Worm (Caenorhabditis elegans): ENCODE data around the gene Y57G11C.8.
A peak's percentile ranks its signal among the peaks of the same experiment; 100 is the strongest.
"Not testable (repeated sequence)": the region's sequence is repeated elsewhere in the genome, so short reads cannot be mapped to it uniquely, and the experiment has no call there.

Y57G11C.8 gene

ce11 chrIV:14774454-14774853 lies 7.2 kb upstream of the Y57G11C.8 start, which contains the start of gene Y57G11C.51:
TSS of gene Y57G11C.51 (minus strand) at chrIV:14774554.
- TF ChIP-seq lin-13 (GFP tag; optimal IDR thresholded peaks at IDR 0.05); R02D3.7 (tag; optimal IDR thresholded peaks at IDR 0.05); dmd-4 (tag; optimal IDR thresholded peaks at IDR 0.05): not testable (repeated sequence)

ce11 chrIV:14782211-14782610 lies 574 bp downstream of the Y57G11C.8 start, which contains the start of gene Y57G11C.1130:
TSS of gene Y57G11C.1130 (plus strand) at chrIV:14782511.
- TF ChIP-seq ZK546.5 (tag; optimal IDR thresholded peaks at IDR 0.05) (no peak), sma-9 (GFP tag; optimal IDR thresholded peaks at IDR 0.05) (no peak), sma-9 (tag; optimal IDR thresholded peaks at IDR 0.05) (no peak), lin-13 (GFP tag; optimal IDR thresholded peaks at IDR 0.05) (no peak), mab-5 (tag; optimal IDR thresholded peaks at IDR 0.05) (no peak), unc-55 (GFP tag; optimal IDR thresholded peaks at IDR 0.05) (no peak), gmeb-1 (tag; optimal IDR thresholded peaks at IDR 0.05) (no peak), ceh-82 (tag; optimal IDR thresholded peaks at IDR 0.05) (no peak), F13H6.1 (tag; optimal IDR thresholded peaks at IDR 0.05) (no peak), nhr-11 (tag; optimal IDR thresholded peaks at IDR 0.05) (no peak), lin-39 (tag; optimal IDR thresholded peaks at IDR 0.05) (no peak), ztf-1 (GFP tag; conservative IDR thresholded peaks at IDR 0.05) (no peak), sma-3 (GFP tag; optimal IDR thresholded peaks at IDR 0.05) (no peak), lsy-2 (tag; optimal IDR thresholded peaks at IDR 0.05) (no peak), nhr-10 (tag; optimal IDR thresholded peaks at IDR 0.05) (no peak)

DNA sequence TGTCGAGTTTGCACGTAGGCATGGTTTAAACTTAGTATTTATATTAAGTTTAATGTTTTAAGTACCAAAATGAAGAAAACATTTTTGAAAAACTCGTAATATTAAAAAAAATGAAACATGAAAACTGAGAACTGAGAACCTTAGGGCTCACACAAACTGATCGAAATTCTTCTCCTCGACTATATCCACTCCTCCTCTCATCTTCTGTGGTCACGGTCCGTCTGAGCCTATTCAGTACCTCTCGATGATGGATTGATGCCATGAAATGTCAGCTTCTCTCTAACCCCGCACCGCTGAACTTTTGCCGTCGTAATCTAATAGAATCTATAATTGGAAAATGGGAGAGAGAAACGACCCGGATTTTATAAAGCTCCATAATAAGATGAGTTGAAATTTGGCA lies 2.8 kb downstream of the Y57G11C.8 start, which contains the start of gene nlp-56:
Gene nlp-56 (minus strand): TSS at position 257 of the 400 bp plus-strand sequence.
- no peak for TF ChIP-seq nhr-237 (tag; optimal IDR thresholded peaks at IDR 0.05)
- no peak for TF ChIP-seq elt-1 (tag; optimal IDR thresholded peaks at IDR 0.05)
- TF ChIP-seq lsy-2 (tag; optimal IDR thresholded peaks at IDR 0.05), result no peak
- TF ChIP-seq unc-62 (GFP tag; optimal IDR thresholded peaks at IDR 0.05), result no peak
- TF ChIP-seq nhr-77 (tag; optimal IDR thresholded peaks at IDR 0.05), result no peak
- TF ChIP-seq fos-1 (tag; optimal IDR thresholded peaks at IDR 0.05), result no peak
- TF ChIP-seq nhr-21 (tag; optimal IDR thresholded peaks at IDR 0.05), result no peak
- no peak for TF ChIP-seq skn-1 (tag; optimal IDR thresholded peaks at IDR 0.05)
- TF ChIP-seq blmp-1 (tag; optimal IDR thresholded peaks at IDR 0.05; ENCODE audit: insufficient read depth), result no peak
- TF ChIP-seq R02D3.7 (tag; optimal IDR thresholded peaks at IDR 0.05), result no peak
- TF ChIP-seq sem-4 (tag; optimal IDR thresholded peaks at IDR 0.05), result no peak
- TF ChIP-seq lin-11 (tag; optimal IDR thresholded peaks at IDR 0.05), result no peak
- no peak for TF ChIP-seq gmeb-1 (tag; optimal IDR thresholded peaks at IDR 0.05)
- no peak for TF ChIP-seq zag-1 (tag; optimal IDR thresholded peaks at IDR 0.05)

DNA sequence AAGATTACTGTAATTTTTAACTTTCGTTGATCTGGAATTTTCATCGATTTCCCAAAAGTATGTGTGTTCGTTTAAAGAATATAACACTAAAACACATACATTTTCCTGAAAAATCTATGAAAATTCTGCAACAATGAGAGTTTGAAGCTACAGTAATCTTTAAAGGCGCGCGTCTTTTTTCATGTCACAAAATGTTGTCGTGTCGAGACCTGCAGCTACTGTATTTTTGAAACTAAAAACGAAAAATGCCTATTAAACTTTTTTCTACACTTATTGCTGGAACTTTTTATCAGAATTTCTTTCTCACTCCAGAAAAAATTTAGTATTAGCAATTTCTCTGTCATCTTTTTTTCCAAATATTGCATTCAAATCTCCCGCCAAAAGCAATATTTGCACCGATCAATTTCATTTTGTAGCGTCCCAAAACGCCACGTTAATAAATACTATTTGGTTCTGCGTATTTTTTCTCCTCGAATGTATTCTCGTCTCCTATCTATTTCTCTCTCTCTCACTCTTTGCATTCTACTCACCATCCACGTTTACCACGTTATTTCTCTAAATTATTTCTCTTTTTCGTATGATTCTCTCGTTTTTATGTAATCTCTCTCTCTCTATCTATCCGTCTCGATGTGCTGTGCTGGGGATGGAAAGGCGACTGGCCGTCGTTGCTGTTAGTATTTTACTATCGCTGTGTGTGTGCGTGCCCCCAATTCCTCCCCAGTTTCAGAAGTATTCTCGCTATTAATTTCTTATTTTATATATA lies 4.9 kb downstream of the Y57G11C.8 start, which contains the start of gene melo-1:
Gene melo-1 (plus strand): TSS at position 658 of the 763 bp plus-strand sequence.
- TF ChIP-seq nhr-77 (tag; optimal IDR thresholded peaks at IDR 0.05) (no peak), F13H6.1 (tag; optimal IDR thresholded peaks at IDR 0.05) (peak; percentile 55), peb-1 (tag; optimal IDR thresholded peaks at IDR 0.05) (no peak), snpc-4 (tag; optimal IDR thresholded peaks at IDR 0.05) (no peak), unc-62 (GFP tag; optimal IDR thresholded peaks at IDR 0.05) (no peak), lin-39 (tag; optimal IDR thresholded peaks at IDR 0.05) (no peak), sma-3 (GFP tag; optimal IDR thresholded peaks at IDR 0.05) (peak; percentile 39), blmp-1 (tag; optimal IDR thresholded peaks at IDR 0.05; ENCODE audit: insufficient read depth) (no peak), zag-1 (tag; optimal IDR thresholded peaks at IDR 0.05) (no peak), ceh-82 (tag; optimal IDR thresholded peaks at IDR 0.05) (no peak), nhr-129 (tag; optimal IDR thresholded peaks at IDR 0.05) (peak; percentile 22), gmeb-1 (tag; optimal IDR thresholded peaks at IDR 0.05) (peak; percentile 60), R02D3.7 (tag; optimal IDR thresholded peaks at IDR 0.05) (no peak), dmd-4 (tag; optimal IDR thresholded peaks at IDR 0.05) (no peak), lsy-2 (tag; optimal IDR thresholded peaks at IDR 0.05) (peak in 1 of 2 experiments; percentile 62), nhr-10 (tag; optimal IDR thresholded peaks at IDR 0.05) (no peak), sem-4 (tag; optimal IDR thresholded peaks at IDR 0.05) (no peak), egl-27 (tag; optimal IDR thresholded peaks at IDR 0.05) (peak; percentile 5), C34F6.9 (tag; optimal IDR thresholded peaks at IDR 0.05) (peak; percentile 90), ztf-11 (tag; optimal IDR thresholded peaks at IDR 0.05) (no peak), nhr-12 (tag; optimal IDR thresholded peaks at IDR 0.05) (no peak), elt-3 (tag; optimal IDR thresholded peaks at IDR 0.05) (no peak), fos-1 (tag; optimal IDR thresholded peaks at IDR 0.05) (peak; percentile 32), nhr-21 (tag; optimal IDR thresholded peaks at IDR 0.05) (no peak), lin-11 (tag; optimal IDR thresholded peaks at IDR 0.05) (no peak), skn-1 (tag; optimal IDR thresholded peaks at IDR 0.05) (no peak), ama-1 (optimal IDR thresholded peaks at IDR 0.05) (peak; percentile 25), elt-1 (tag; optimal IDR thresholded peaks at IDR 0.05) (no peak), mdl-1 (tag; optimal IDR thresholded peaks at IDR 0.05) (no peak), mbf-1 (tag; optimal IDR thresholded peaks at IDR 0.05) (no peak), sma-9 (GFP tag; optimal IDR thresholded peaks at IDR 0.05) (peak; percentile 4), sma-9 (tag; optimal IDR thresholded peaks at IDR 0.05) (no peak), Y55F3AM.14 (GFP tag; optimal IDR thresholded peaks at IDR 0.05) (no peak), ceh-16 (tag; optimal IDR thresholded peaks at IDR 0.05) (no peak), nhr-25 (tag; optimal IDR thresholded peaks at IDR 0.05) (peak; percentile 17), nhr-237 (tag; optimal IDR thresholded peaks at IDR 0.05) (no peak), ztf-1 (GFP tag; conservative IDR thresholded peaks at IDR 0.05) (no peak), nhr-6 (tag; optimal IDR thresholded peaks at IDR 0.05) (peak; percentile 14)
